Fruit fly (Drosophila melanogaster) whole organism: ENCODE results near the gene her.

Source experiments
- CG8478 ChIP-seq: fragments of >200 bp; optimal IDR thresholded peaks from 2 replicates; lab custom pipeline; 2018; ENCODE audit warnings: inconsistent platforms
- EcR ChIP-seq, 2 experiments: fragments of >200 bp; optimal IDR thresholded peaks; 2 replicates each; lab custom pipeline; 2017; ENCODE audit warnings: missing biosample characterization in 2 of 2, missing genetic modification characterization in 2 of 2, missing genetic modification reagents in 2 of 2
- usp ChIP-seq: fragments of >200 bp; optimal IDR thresholded peaks from 2 replicates; lab custom pipeline; 2017; ENCODE audit warnings: missing biosample characterization, missing genetic modification characterization, mixed read lengths

DNA sequence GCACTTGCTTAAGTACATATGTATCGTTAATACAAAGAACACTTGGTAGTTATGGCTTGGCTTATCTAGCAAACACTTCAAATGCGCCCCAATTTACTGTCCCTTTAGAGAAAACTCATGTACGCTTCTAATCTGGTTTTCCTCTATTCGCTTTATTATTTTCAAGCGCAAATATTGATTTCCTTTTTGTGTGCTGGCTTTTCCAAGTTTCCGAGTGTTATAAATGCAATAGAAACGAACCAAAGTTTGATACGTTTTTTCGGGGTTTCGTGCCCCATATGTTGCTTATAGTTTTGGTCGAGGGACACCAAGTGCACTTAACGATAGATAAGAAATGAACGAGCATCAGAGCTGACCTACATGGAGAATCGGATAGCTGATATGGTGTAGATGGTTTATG lies 36.9 kb downstream of the her start:
- TF ChIP-seq usp (no peak), CG8478 (no peak), EcR (GFP tag; optimal IDR thresholded peaks at IDR 0.05; lab: Kevin White, UChicago) (no peak)
